Worm (Caenorhabditis elegans): ENCODE results near the gene odd-1.

The odd-1 gene

ce11 chrIII:7148191-7148590 lies 40.1 kb downstream of the odd-1 start:
- TF ChIP-seq zag-1 (tag; optimal IDR thresholded peaks at IDR 0.05) (no peak), ZK546.5 (tag; optimal IDR thresholded peaks at IDR 0.05) (no peak), fos-1 (tag; optimal IDR thresholded peaks at IDR 0.05) (no peak), nhr-43 (tag; optimal IDR thresholded peaks at IDR 0.05; ENCODE audit: poor library complexity, severe bottlenecking) (no peak), lin-39 (tag; optimal IDR thresholded peaks at IDR 0.05) (no peak), nhr-23 (tag; optimal IDR thresholded peaks at IDR 0.05) (no peak), ceh-28 (tag; optimal IDR thresholded peaks at IDR 0.05) (no peak), pqm-1 (tag; optimal IDR thresholded peaks at IDR 0.05) (no peak), ceh-16 (tag; optimal IDR thresholded peaks at IDR 0.05) (no peak), nhr-237 (tag; optimal IDR thresholded peaks at IDR 0.05) (no peak), mdl-1 (tag; optimal IDR thresholded peaks at IDR 0.05) (no peak), lsy-12 (tag; optimal IDR thresholded peaks at IDR 0.05) (no peak), aly-2 (tag; optimal IDR thresholded peaks at IDR 0.05) (no peak), lin-15B (tag; optimal IDR thresholded peaks at IDR 0.05) (no peak), nhr-11 (tag; optimal IDR thresholded peaks at IDR 0.05) (no peak), elt-1 (tag; optimal IDR thresholded peaks at IDR 0.05) (no peak), nhr-67 (tag; optimal IDR thresholded peaks at IDR 0.05) (no peak)

DNA sequence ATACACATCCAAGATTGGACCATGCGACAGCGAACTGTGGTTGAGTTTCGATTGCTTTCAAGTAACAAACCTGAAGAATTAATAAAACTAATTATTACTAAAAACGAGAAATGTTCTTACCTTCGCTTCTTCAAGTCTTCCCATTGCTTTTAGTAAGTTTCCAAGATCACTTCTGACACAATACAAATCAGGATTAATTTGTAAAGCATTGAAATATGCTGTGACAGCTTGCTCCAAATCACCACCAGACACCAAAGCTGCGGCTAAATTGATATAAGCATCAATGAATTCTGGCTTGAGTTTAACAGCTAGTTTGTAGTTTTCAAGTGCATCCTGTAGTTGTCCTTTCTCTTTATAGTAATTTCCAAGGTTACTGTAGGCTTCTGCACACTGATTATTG lies 42.0 kb downstream of the odd-1 start:
- TF ChIP-seq jun-1 (tag; optimal IDR thresholded peaks at IDR 0.05) (no peak), elt-3 (tag; optimal IDR thresholded peaks at IDR 0.05) (no peak)

DNA sequence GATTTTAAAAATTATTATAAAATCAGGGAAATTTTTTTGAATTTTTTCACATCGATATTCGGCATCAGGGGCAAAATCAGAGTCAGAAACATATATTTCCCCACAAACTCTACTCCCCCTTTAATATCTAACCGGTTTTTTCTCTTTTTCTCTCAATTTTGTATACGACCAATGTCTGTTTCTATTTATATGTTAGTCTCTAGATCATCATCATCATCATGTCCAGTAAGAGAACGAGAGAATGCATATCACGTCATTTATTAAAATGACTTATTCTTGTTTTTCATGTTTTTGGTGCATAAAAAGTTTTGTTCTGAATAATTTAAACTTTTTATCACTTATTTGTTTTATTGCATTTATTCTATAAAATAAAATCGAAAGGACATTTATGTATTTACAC lies 44.5 kb downstream of the odd-1 start:
- TF ChIP-seq nhr-28 (tag; optimal IDR thresholded peaks at IDR 0.05) (no peak), nhr-67 (tag; optimal IDR thresholded peaks at IDR 0.05) (no peak), nhr-23 (tag; optimal IDR thresholded peaks at IDR 0.05) (peak; percentile 37)

- TF ChIP-seq zag-1 (tag; optimal IDR thresholded peaks at IDR 0.05) = no peak
- TF ChIP-seq pqm-1 (tag; optimal IDR thresholded peaks at IDR 0.05) = peak; percentile 77
- TF ChIP-seq sea-2 (GFP tag; optimal IDR thresholded peaks at IDR 0.05) = no peak
- TF ChIP-seq nhr-28 (tag; optimal IDR thresholded peaks at IDR 0.05) = no peak
- no peak for TF ChIP-seq elt-3 (tag; optimal IDR thresholded peaks at IDR 0.05)
- TF ChIP-seq nhr-11 (tag; optimal IDR thresholded peaks at IDR 0.05) = peak; percentile 6
- peak; percentile 58 for TF ChIP-seq lsy-12 (tag; optimal IDR thresholded peaks at IDR 0.05)
- TF ChIP-seq nhr-237 (tag; optimal IDR thresholded peaks at IDR 0.05) = no peak
- TF ChIP-seq fkh-10 (GFP tag; optimal IDR thresholded peaks at IDR 0.05) = peak; percentile 39
- peak; percentile 80 for TF ChIP-seq ama-1 (optimal IDR thresholded peaks at IDR 0.05)
- TF ChIP-seq ceh-9 (tag; optimal IDR thresholded peaks at IDR 0.05) = no peak
- no peak for TF ChIP-seq aly-2 (tag; optimal IDR thresholded peaks at IDR 0.05)
- peak; percentile 86 for TF ChIP-seq egl-5 (tag; optimal IDR thresholded peaks at IDR 0.05)
- no peak for TF ChIP-seq ceh-82 (tag; optimal IDR thresholded peaks at IDR 0.05)
- TF ChIP-seq elt-2 (tag; optimal IDR thresholded peaks at IDR 0.05) = peak; percentile 62
- TF ChIP-seq lin-39 (tag; optimal IDR thresholded peaks at IDR 0.05) = no peak
- no peak for TF ChIP-seq ceh-16 (tag; optimal IDR thresholded peaks at IDR 0.05)
- TF ChIP-seq lin-15B (tag; optimal IDR thresholded peaks at IDR 0.05) = peak; percentile 72
- peak; percentile 93 for TF ChIP-seq nhr-23 (tag; optimal IDR thresholded peaks at IDR 0.05)
- TF ChIP-seq nhr-76 (tag; optimal IDR thresholded peaks at IDR 0.05) = no peak
- TF ChIP-seq mml-1 (tag; optimal IDR thresholded peaks at IDR 0.05) = no peak
- TF ChIP-seq nhr-25 (tag; optimal IDR thresholded peaks at IDR 0.05) = peak; percentile 96
- no peak for TF ChIP-seq ZK546.5 (tag; optimal IDR thresholded peaks at IDR 0.05)
- peak; percentile 89 for TF ChIP-seq jun-1 (tag; optimal IDR thresholded peaks at IDR 0.05)
- no peak for TF ChIP-seq nhr-67 (tag; optimal IDR thresholded peaks at IDR 0.05)
- TF ChIP-seq fos-1 (tag; optimal IDR thresholded peaks at IDR 0.05) = peak; percentile 70
- peak; percentile 94 for TF ChIP-seq pha-4 (tag; optimal IDR thresholded peaks at IDR 0.05)
- peak; percentile 61 for TF ChIP-seq tbx-2 (tag; optimal IDR thresholded peaks at IDR 0.05)
- peak; percentile 94 for TF ChIP-seq nfya-1 (tag; optimal IDR thresholded peaks at IDR 0.05; ENCODE audit: insufficient read depth)
- no peak for TF ChIP-seq fkh-2 (tag; optimal IDR thresholded peaks at IDR 0.05)
- peak; percentile 32 for TF ChIP-seq unc-62 (GFP tag; optimal IDR thresholded peaks at IDR 0.05)
- TF ChIP-seq nhr-77 (tag; optimal IDR thresholded peaks at IDR 0.05) = peak; percentile 43
- TF ChIP-seq unc-39 (tag; optimal IDR thresholded peaks at IDR 0.05) = no peak
- peak in 1 of 2 experiments; percentile 45 for TF ChIP-seq eor-1 (tag; optimal IDR thresholded peaks at IDR 0.05)
- TF ChIP-seq mdl-1 (tag; optimal IDR thresholded peaks at IDR 0.05) = peak; percentile 66
- TF ChIP-seq R02D3.7 (tag; optimal IDR thresholded peaks at IDR 0.05) = peak; percentile 59
- TF ChIP-seq hmg-11 (tag; optimal IDR thresholded peaks at IDR 0.05) = peak; percentile 86
- peak; percentile 63 for TF ChIP-seq skn-1 (tag; optimal IDR thresholded peaks at IDR 0.05)
- peak; percentile 64 for TF ChIP-seq elt-1 (tag; optimal IDR thresholded peaks at IDR 0.05)
- no peak for TF ChIP-seq ztf-11 (tag; optimal IDR thresholded peaks at IDR 0.05)
- TF ChIP-seq ztf-4 (tag; optimal IDR thresholded peaks at IDR 0.05) = peak; percentile 52
- peak; percentile 83 for TF ChIP-seq egl-27 (tag; optimal IDR thresholded peaks at IDR 0.05)
- no peak for TF ChIP-seq daf-12 (tag; optimal IDR thresholded peaks at IDR 0.05)
- TF ChIP-seq nhr-43 (tag; optimal IDR thresholded peaks at IDR 0.05; ENCODE audit: poor library complexity, severe bottlenecking) = peak; percentile 84
- peak; percentile 87 for TF ChIP-seq ceh-28 (tag; optimal IDR thresholded peaks at IDR 0.05)
Measured at ce11 chrIII:7153747-7154238, 45.7 kb downstream of the odd-1 start, which contains the start of gene ogt-1. TSS of gene ogt-1 (minus strand) at chrIII:7153797.

All from whole organism, L3 larva.